Fruit fly (Drosophila melanogaster) whole organism, embryonic: Measurements from ENCODE around the gene GC2.
A peak's percentile ranks its signal among the peaks of the same experiment; 100 is the strongest.

Source experiments
- Ada2b ChIP-seq: fragments of 200-800 bp; sonication (Bioruptor generic); IDR thresholded peaks from 2 replicates; pipeline ENCODE4 v1.3.6; 2022; ENCODE audit warnings: missing biosample characterization, missing genetic modification characterization
- Awh ChIP-seq: fragments of 200-800 bp; sonication (Bioruptor generic); IDR thresholded peaks from 2 replicates; pipeline ENCODE4, ENCODE4 v1.3.6; 2022; ENCODE audit warnings: missing biosample characterization, missing genetic modification characterization
- CG10321 ChIP-seq: fragments of 200-800 bp; sonication (Bioruptor generic); IDR thresholded peaks from 2 replicates; pipeline ENCODE4 v1.3.6; 2022; ENCODE audit warnings: missing biosample characterization, missing genetic modification characterization
- CG10543 ChIP-seq: fragments of 200-800 bp; sonication (Bioruptor generic); optimal IDR thresholded peaks from 3 replicates; lab custom pipeline; 2017; ENCODE audit warnings: missing biosample characterization, mild to moderate bottlenecking, missing genetic modification characterization, moderate library complexity
- CG1233 ChIP-seq: fragments of 200-800 bp; sonication (Bioruptor generic); optimal IDR thresholded peaks from 4 replicates; lab custom pipeline; 2018; ENCODE audit warnings: missing biosample characterization, mild to moderate bottlenecking, missing genetic modification characterization
- CG13287 ChIP-seq: fragments of 200-800 bp; sonication (Bioruptor generic); IDR thresholded peaks from 2 replicates; pipeline ENCODE4 v1.3.6; 2022; ENCODE audit warnings: missing biosample characterization, missing genetic modification characterization; ENCODE audit not compliant: partially characterized antibody
- CG14860 ChIP-seq: fragments of 200-800 bp; sonication (Bioruptor generic); IDR thresholded peaks from 3 replicates; pipeline ENCODE4 v1.3.6; 2022; ENCODE audit warnings: missing biosample characterization, missing genetic modification characterization; ENCODE audit not compliant: partially characterized antibody
- CG15601 ChIP-seq: fragments of 200-800 bp; sonication (Bioruptor generic); optimal IDR thresholded peaks from 3 replicates; lab custom pipeline; 2019; ENCODE audit warnings: missing biosample characterization, mild to moderate bottlenecking, missing genetic modification characterization, moderate library complexity
- CG17912 ChIP-seq: fragments of 200-800 bp; sonication (Bioruptor generic); optimal IDR thresholded peaks from 2 replicates; lab custom pipeline; 2018; ENCODE audit warnings: missing biosample characterization, mild to moderate bottlenecking, missing genetic modification characterization
- CG18599 ChIP-seq: fragments of 200-800 bp; sonication (Bioruptor generic); optimal IDR thresholded peaks from 3 replicates; lab custom pipeline; 2017; ENCODE audit warnings: missing biosample characterization, missing genetic modification characterization, mild to moderate bottlenecking, moderate library complexity, missing genetic modification reagents
- CG2116 ChIP-seq: fragments of 200-800 bp; sonication (Bioruptor generic); optimal IDR thresholded peaks from 3 replicates; lab custom pipeline; 2018; ENCODE audit warnings: missing biosample characterization, mild to moderate bottlenecking, missing genetic modification characterization
- CG2120 ChIP-seq: fragments of 200-800 bp; sonication (Bioruptor generic); optimal IDR thresholded peaks from 3 replicates; lab custom pipeline; 2016; ENCODE audit warnings: missing biosample characterization, missing genetic modification characterization
- CG2875 ChIP-seq: fragments of 200-800 bp; sonication (Bioruptor generic); optimal IDR thresholded peaks from 2 replicates; lab custom pipeline; 2017; ENCODE audit warnings: missing biosample characterization, mild to moderate bottlenecking, missing genetic modification characterization, missing genetic modification reagents
- CG3065 ChIP-seq: fragments of 200-800 bp; sonication (Bioruptor generic); optimal IDR thresholded peaks from 2 replicates; lab custom pipeline; 2016; ENCODE audit warnings: missing biosample characterization, missing genetic modification characterization
- CG31441 ChIP-seq: fragments of 200-800 bp; sonication (Bioruptor generic); IDR thresholded peaks from 2 replicates; pipeline ENCODE4 v1.3.6; 2022; ENCODE audit warnings: missing biosample characterization, missing genetic modification characterization
- CG32532 ChIP-seq: fragments of 200-800 bp; sonication (Bioruptor generic); IDR thresholded peaks from 2 replicates; pipeline ENCODE4 v1.3.6; 2022; ENCODE audit warnings: missing biosample characterization, missing genetic modification characterization
- CG33557 ChIP-seq: fragments of 200-800 bp; sonication (Bioruptor generic); optimal IDR thresholded peaks from 2 replicates; lab custom pipeline; 2019; ENCODE audit warnings: missing biosample characterization, mild to moderate bottlenecking, missing genetic modification characterization, moderate library complexity
- CG3847 ChIP-seq: fragments of 200-800 bp; sonication (Bioruptor generic); IDR thresholded peaks from 2 replicates; pipeline ENCODE4 v1.3.6; 2022; ENCODE audit warnings: missing biosample characterization, missing genetic modification characterization
- CG5953 ChIP-seq: fragments of 200-800 bp; sonication (Bioruptor generic); IDR thresholded peaks from 2 replicates; pipeline ENCODE4 v1.3.6; 2022; ENCODE audit warnings: missing biosample characterization, missing genetic modification characterization
- CG7271 ChIP-seq: fragments of 200-800 bp; sonication (Bioruptor generic); optimal IDR thresholded peaks from 2 replicates; lab custom pipeline; 2018; ENCODE audit warnings: missing biosample characterization, mild to moderate bottlenecking, missing genetic modification characterization, moderate library complexity
- CG8765 ChIP-seq: fragments of 200-800 bp; sonication (Bioruptor generic); IDR thresholded peaks from 2 replicates; pipeline ENCODE4 v1.3.6; 2022; ENCODE audit warnings: missing biosample characterization, missing genetic modification characterization
- CG9876 ChIP-seq: fragments of 200-800 bp; sonication (Bioruptor generic); optimal IDR thresholded peaks from 2 replicates; lab custom pipeline; 2016; ENCODE audit warnings: missing biosample characterization, missing genetic modification characterization
- CoRest ChIP-seq: fragments of 200-800 bp; sonication (Bioruptor generic); optimal IDR thresholded peaks from 3 replicates; lab custom pipeline; 2018; ENCODE audit warnings: missing biosample characterization, mild to moderate bottlenecking, missing genetic modification characterization, moderate library complexity
- D19B ChIP-seq: fragments of 200-800 bp; sonication (Bioruptor generic); optimal IDR thresholded peaks from 2 replicates; lab custom pipeline; 2017; ENCODE audit warnings: missing biosample characterization, mild to moderate bottlenecking, missing genetic modification characterization
- Dip3 ChIP-seq: fragments of 200-800 bp; sonication (Bioruptor generic); optimal IDR thresholded peaks from 3 replicates; lab custom pipeline; 2016; ENCODE audit warnings: missing biosample characterization, missing genetic modification characterization
- Dref ChIP-seq: fragments of 200-800 bp; sonication (Bioruptor generic); IDR thresholded peaks from 2 replicates; pipeline ENCODE4 v1.3.6; 2022; ENCODE audit warnings: missing biosample characterization, missing genetic modification characterization
- E2f1 ChIP-seq: fragments of 200-800 bp; sonication (Bioruptor generic); IDR thresholded peaks from 2 replicates; pipeline ENCODE4 v1.3.6; 2022; ENCODE audit warnings: missing biosample characterization, missing genetic modification characterization
- ERR ChIP-seq: fragments of 200-800 bp; sonication (Bioruptor generic); optimal IDR thresholded peaks from 2 replicates; lab custom pipeline; 2016; ENCODE audit warnings: missing biosample characterization, missing genetic modification characterization
- Fer3 ChIP-seq: fragments of 200-800 bp; sonication (Bioruptor generic); optimal IDR thresholded peaks from 2 replicates; lab custom pipeline; 2018; ENCODE audit warnings: missing biosample characterization, mild to moderate bottlenecking, missing genetic modification characterization, moderate library complexity
- H15 ChIP-seq: fragments of 200-800 bp; sonication (Bioruptor generic); IDR thresholded peaks from 3 replicates; pipeline ENCODE4 v1.3.6; 2022; ENCODE audit warnings: missing biosample characterization, missing genetic modification characterization
- HHEX ChIP-seq: fragments of 200-800 bp; sonication (Bioruptor generic); optimal IDR thresholded peaks from 3 replicates; lab custom pipeline; 2017; ENCODE audit warnings: missing biosample characterization, mild to moderate bottlenecking, missing genetic modification characterization, missing genetic modification reagents
- Hr3 ChIP-seq: fragments of 200-800 bp; sonication (Bioruptor generic); optimal IDR thresholded peaks from 3 replicates; lab custom pipeline; 2016; ENCODE audit warnings: missing biosample characterization, missing genetic modification characterization
- Jarid2 ChIP-seq: fragments of 200-800 bp; sonication (Bioruptor generic); optimal IDR thresholded peaks from 3 replicates; lab custom pipeline; 2017; ENCODE audit warnings: mild to moderate bottlenecking, missing biosample characterization, missing genetic modification reagents, missing genetic modification characterization
- NFAT ChIP-seq: fragments of 200-800 bp; sonication (Bioruptor generic); IDR thresholded peaks from 2 replicates; pipeline ENCODE4 v1.3.6; 2022; ENCODE audit warnings: missing biosample characterization, missing genetic modification characterization
- Optix ChIP-seq: fragments of 200-800 bp; sonication (Bioruptor generic); IDR thresholded peaks from 3 replicates; pipeline ENCODE4 v1.3.6; 2022; ENCODE audit warnings: missing biosample characterization, missing genetic modification characterization
- Rx ChIP-seq: fragments of 200-800 bp; sonication (Bioruptor generic); IDR thresholded peaks from 2 replicates; pipeline ENCODE4 v1.3.6; 2022; ENCODE audit warnings: missing biosample characterization, missing genetic modification characterization
- ab ChIP-seq: fragments of 200-800 bp; sonication (Bioruptor generic); optimal IDR thresholded peaks from 2 replicates; lab custom pipeline; 2016; ENCODE audit warnings: missing biosample characterization, missing genetic modification characterization
- abd-A ChIP-seq: fragments of 200-800 bp; sonication (Bioruptor generic); optimal IDR thresholded peaks from 3 replicates; lab custom pipeline; 2019; ENCODE audit warnings: missing biosample characterization, mild to moderate bottlenecking, missing genetic modification characterization, moderate library complexity
- bigmax ChIP-seq: fragments of 200-800 bp; sonication (Bioruptor generic); optimal IDR thresholded peaks from 2 replicates; lab custom pipeline; 2018; ENCODE audit warnings: missing biosample characterization, mild to moderate bottlenecking, missing genetic modification characterization
- ci ChIP-seq: fragments of 200-800 bp; sonication (Bioruptor generic); IDR thresholded peaks from 3 replicates; pipeline ENCODE4 v1.3.6; 2022; ENCODE audit warnings: missing biosample characterization, missing genetic modification characterization
- dimm ChIP-seq: fragments of 200-800 bp; sonication (Bioruptor generic); IDR thresholded peaks from 2 replicates; pipeline ENCODE4 v1.3.6; 2022; ENCODE audit warnings: missing biosample characterization, missing genetic modification characterization
- fd64A ChIP-seq: fragments of 200-800 bp; sonication (Bioruptor generic); optimal IDR thresholded peaks from 3 replicates; lab custom pipeline; 2018; ENCODE audit warnings: missing biosample characterization, mild to moderate bottlenecking, missing genetic modification characterization
- gfzf ChIP-seq: fragments of 200-800 bp; sonication (Bioruptor generic); optimal IDR thresholded peaks from 2 replicates; lab custom pipeline; 2016; ENCODE audit warnings: missing biosample characterization, mild to moderate bottlenecking, missing genetic modification characterization, moderate library complexity
- hth ChIP-seq: fragments of >200 bp; optimal IDR thresholded peaks from 2 replicates; lab custom pipeline; 2017; ENCODE audit warnings: inconsistent platforms
- oc ChIP-seq: fragments of 200-800 bp; sonication (Bioruptor generic); optimal IDR thresholded peaks from 2 replicates; lab custom pipeline; 2018; ENCODE audit warnings: missing biosample characterization, mild to moderate bottlenecking, missing genetic modification characterization, moderate library complexity
- slp2 ChIP-seq: fragments of 200-800 bp; sonication (Bioruptor generic); optimal IDR thresholded peaks from 2 replicates; lab custom pipeline; 2016; ENCODE audit warnings: missing biosample characterization, missing genetic modification characterization
- sob ChIP-seq: fragments of 200-800 bp; sonication (Bioruptor generic); IDR thresholded peaks from 2 replicates; pipeline ENCODE4 v1.3.6; 2022; ENCODE audit warnings: missing biosample characterization, missing genetic modification characterization
- tll ChIP-seq, 2 experiments: fragments of 200-800 bp in 1 of 2; fragments of >200 bp in 1 of 2; sonication (Bioruptor generic) in 1 of 2; optimal IDR thresholded peaks; 2 replicates each; lab custom pipeline; 2017 to 2019; ENCODE audit warnings: missing biosample characterization in 2 of 2, missing genetic modification characterization in 2 of 2, mild to moderate bottlenecking in 1 of 2, moderate library complexity in 1 of 2
- wor ChIP-seq: fragments of 200-800 bp; sonication (Bioruptor generic); IDR thresholded peaks from 2 replicates; pipeline ENCODE4 v1.3.6; 2022; ENCODE audit warnings: missing biosample characterization, missing genetic modification characterization
- zen ChIP-seq: fragments of 200-800 bp; sonication (Bioruptor generic); optimal IDR thresholded peaks from 3 replicates; lab custom pipeline; 2018; ENCODE audit warnings: missing biosample characterization, mild to moderate bottlenecking, missing genetic modification characterization, moderate library complexity

Gene GC2

DNA sequence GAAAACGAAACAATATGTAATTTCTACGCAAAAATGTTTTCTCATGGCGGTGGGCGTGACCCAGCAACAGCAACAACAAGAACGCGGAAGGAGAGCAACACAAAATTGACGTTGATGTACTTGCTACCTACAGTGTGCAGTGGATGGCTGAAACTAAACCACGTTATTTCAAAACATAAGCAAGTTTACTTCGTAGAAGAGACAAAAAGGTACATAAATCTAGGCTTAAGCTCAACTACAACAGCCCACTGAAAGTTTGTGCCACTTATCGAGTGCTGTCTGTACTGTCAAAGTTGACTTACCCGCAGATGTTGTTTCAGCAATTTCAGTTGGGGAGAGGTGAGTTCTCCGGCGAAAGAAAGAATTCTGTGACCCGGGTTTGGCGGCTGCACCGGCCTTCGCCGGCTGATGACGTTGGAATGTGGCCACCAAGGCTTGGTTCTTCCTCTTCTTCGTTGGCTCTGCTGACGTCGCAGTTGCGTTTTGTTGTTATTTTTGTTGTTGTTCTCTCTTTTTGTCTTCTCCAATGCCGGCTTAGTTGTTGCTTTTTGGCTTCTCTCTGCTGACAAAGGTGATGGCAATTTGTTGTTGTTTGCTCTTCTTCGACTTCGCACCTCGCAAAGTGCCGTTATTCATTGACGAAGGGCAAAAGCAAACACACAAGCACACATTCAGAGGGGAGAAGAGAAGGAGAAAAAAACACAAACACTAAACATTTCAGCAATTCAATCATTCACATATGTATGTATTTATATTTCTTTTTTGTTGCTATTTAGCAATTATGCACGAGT is 24.2 kb upstream of the GC2 start (continued):
- no peak for TF ChIP-seq CG10543 (GFP tag; lab: Kevin White, UChicago)
- TF ChIP-seq Optix (GFP tag; lab: Robert Waterston, UW), result no peak
- no peak for TF ChIP-seq ERR
- TF ChIP-seq HHEX, result no peak
- peak; percentile 52; the same call in 1 of the 2 replicates for TF ChIP-seq sob (GFP tag; lab: Robert Waterston, UW)
- no peak for TF ChIP-seq CG33557 (GFP tag; lab: Kevin White, UChicago)
- TF ChIP-seq D19B (GFP tag; lab: Kevin White, UChicago), result no peak
- no peak for TF ChIP-seq CG8765 (GFP tag; lab: Robert Waterston, UW)
- no peak for TF ChIP-seq CG31441 (GFP tag; lab: Robert Waterston, UW)
- peak in 1 of 2 experiments; percentile 86 for TF ChIP-seq tll (GFP tag; optimal IDR thresholded peaks at IDR 0.05; lab: Kevin White, UChicago)
- TF ChIP-seq CG9876 (GFP tag; lab: Kevin White, UChicago), result no peak
- TF ChIP-seq hth (lab: Kevin White, UChicago), result no peak
- no peak for TF ChIP-seq bigmax (GFP tag; lab: Kevin White, UChicago)
- no peak for TF ChIP-seq Hr3 (GFP tag; lab: Kevin White, UChicago)
- TF ChIP-seq Ada2b (GFP tag; lab: Robert Waterston, UW), result 0 out of 2 replicates have a peak, but pooled peaks have one; percentile 17
- TF ChIP-seq CG5953, result no peak
- TF ChIP-seq CG10321 (GFP tag; lab: Robert Waterston, UW), result no peak
- no peak for TF ChIP-seq zen (tag; lab: Kevin White, UChicago)
- TF ChIP-seq dimm, result no peak
- no peak for TF ChIP-seq CG3065
- no peak for TF ChIP-seq CG15601 (tag; lab: Kevin White, UChicago)
- TF ChIP-seq Dip3 (GFP tag; lab: Kevin White, UChicago), result peak; percentile 8
- no peak for TF ChIP-seq CG14860 (GFP tag; lab: Robert Waterston, UW)
- no peak for TF ChIP-seq Fer3 (tag; lab: Kevin White, UChicago)
- TF ChIP-seq E2f1 (GFP tag; lab: Robert Waterston, UW), result peak; percentile 42; the same call in 1 of the 2 replicates
- no peak for TF ChIP-seq CG2120 (GFP tag; lab: Kevin White, UChicago)
- TF ChIP-seq Jarid2 (GFP tag; lab: Kevin White, UChicago), result no peak
- no peak for TF ChIP-seq wor (GFP tag; lab: Robert Waterston, UW)
- no peak for TF ChIP-seq CG13287 (GFP tag; lab: Robert Waterston, UW)
- TF ChIP-seq CoRest (tag; lab: Kevin White, UChicago), result no peak
- no peak for TF ChIP-seq oc (tag; lab: Kevin White, UChicago)
- TF ChIP-seq CG18599 (GFP tag; lab: Kevin White, UChicago), result peak; percentile 34
- no peak for TF ChIP-seq fd64A (GFP tag; lab: Kevin White, UChicago)
- peak; percentile 49 for TF ChIP-seq CG32532 (GFP tag; lab: Robert Waterston, UW)
- no peak for TF ChIP-seq CG2875 (GFP tag; lab: Kevin White, UChicago)
- no peak for TF ChIP-seq CG2116 (GFP tag; lab: Kevin White, UChicago)
- no peak for TF ChIP-seq Awh (GFP tag; lab: Robert Waterston, UW)
- no peak for TF ChIP-seq Dref (GFP tag; lab: Robert Waterston, UW)
- TF ChIP-seq ab, result no peak
- TF ChIP-seq H15 (GFP tag; lab: Robert Waterston, UW), result no peak
- peak; percentile 27; the same call in 2 of the 3 replicates for TF ChIP-seq ci
- TF ChIP-seq abd-A (tag; lab: Kevin White, UChicago), result no peak
- TF ChIP-seq Rx (GFP tag; lab: Robert Waterston, UW), result 0 out of 2 replicates have a peak, but pooled peaks have one; percentile 19
- TF ChIP-seq CG17912 (GFP tag; lab: Kevin White, UChicago), result no peak
- TF ChIP-seq CG3847 (GFP tag; lab: Robert Waterston, UW), result no peak
- no peak for TF ChIP-seq slp2 (GFP tag; lab: Kevin White, UChicago)
- no peak for TF ChIP-seq NFAT (GFP tag; lab: Robert Waterston, UW)
- no peak for TF ChIP-seq CG7271
- no peak for TF ChIP-seq CG1233
- TF ChIP-seq gfzf, result no peak
